Worm (Caenorhabditis elegans): ENCODE data around the gene rbr-2.

rbr-2 gene

DNA sequence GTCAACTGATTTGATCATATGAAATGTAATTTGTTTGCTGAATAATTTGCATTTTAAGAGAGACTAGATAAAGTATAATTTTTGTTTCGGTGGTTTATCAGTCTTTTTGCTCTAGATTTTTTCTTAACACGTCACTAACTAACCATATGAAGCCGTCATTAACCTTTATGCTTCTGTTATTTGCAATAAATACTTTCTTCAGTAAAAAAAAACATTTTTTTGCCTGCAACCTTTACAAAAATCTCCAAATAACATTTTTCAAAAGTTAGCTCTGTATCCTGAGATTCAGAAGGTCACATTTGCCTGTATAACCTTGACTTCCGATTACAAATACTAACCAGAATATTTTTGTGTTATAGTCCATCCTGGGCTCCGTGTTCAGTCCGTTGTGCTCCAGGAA lies 50.9 kb downstream of the rbr-2 start:
- TF ChIP-seq Y56A3A.18 (GFP tag; IDR thresholded peaks at IDR 0.05): no peak

DNA sequence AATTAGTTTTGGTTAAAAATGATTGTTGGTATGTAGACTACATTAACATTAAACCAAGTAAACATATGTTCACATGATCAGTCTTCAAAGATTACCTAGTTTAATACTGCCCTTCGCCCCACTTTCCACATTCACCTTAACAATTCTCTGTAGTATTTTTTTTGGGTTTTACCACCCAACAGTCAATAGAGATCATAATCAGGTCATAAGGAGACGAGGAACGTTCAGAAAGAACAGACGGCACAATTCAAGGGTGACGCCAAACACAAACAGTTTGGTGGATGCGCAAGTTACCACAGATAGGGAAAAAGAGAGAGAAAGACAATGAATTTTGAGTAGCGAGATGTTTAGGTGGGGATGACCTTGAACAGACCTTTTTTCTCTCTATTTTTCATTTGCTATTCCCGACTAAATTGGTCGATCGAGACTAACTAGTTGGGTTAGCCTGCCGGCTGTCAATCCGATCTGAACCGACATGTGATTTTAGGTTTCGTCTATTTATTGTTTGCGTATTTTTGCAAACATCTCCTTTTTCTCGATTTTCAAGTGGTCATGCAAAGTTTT lies 51.8 kb downstream of the rbr-2 start:
- TF ChIP-seq ztf-6 (GFP tag; IDR thresholded peaks at IDR 0.05) (0 out of 2 replicates have a peak, but pooled peaks have one; percentile 40), attf-6 (GFP tag; IDR thresholded peaks at IDR 0.05) (no peak), pha-4 (tag; optimal IDR thresholded peaks at IDR 0.05) (peak; percentile 56), cebp-1 (GFP tag; IDR thresholded peaks at IDR 0.05) (no peak), cebp-1 (tag; optimal IDR thresholded peaks at IDR 0.05) (peak; percentile 29), Y53F4B.3 (GFP tag; IDR thresholded peaks at IDR 0.05) (no peak), T26A5.8 (tag; optimal IDR thresholded peaks at IDR 0.05) (no peak), nhr-80 (tag; optimal IDR thresholded peaks at IDR 0.05) (peak; percentile 27)

DNA sequence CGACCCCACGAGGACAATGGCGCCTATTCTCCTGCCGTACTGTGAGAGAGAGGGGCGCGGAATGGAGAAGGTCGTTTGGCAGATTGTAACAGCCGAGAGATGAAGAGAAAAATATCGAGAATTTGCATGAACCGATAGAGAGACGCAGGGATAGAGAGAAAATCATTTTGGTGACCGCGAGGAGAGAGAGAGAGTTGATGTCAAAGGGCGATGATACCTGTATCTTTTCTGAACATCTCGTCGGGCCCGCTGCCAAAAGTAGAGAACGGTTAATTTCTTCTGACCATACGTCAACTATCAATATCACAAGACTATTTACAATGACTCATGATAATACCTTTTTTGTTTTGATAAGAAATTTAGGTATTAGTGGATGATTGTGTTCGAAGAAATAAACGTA lies 56.1 kb downstream of the rbr-2 start:
- no peak for TF ChIP-seq ets-4 (GFP tag; optimal IDR thresholded peaks at IDR 0.05)
- TF ChIP-seq hmg-1.2 (GFP tag; IDR thresholded peaks at IDR 0.05): peak; percentile 44; the same call in 1 of the 2 replicates
- peak; percentile 66 for TF ChIP-seq ztf-26 (tag; optimal IDR thresholded peaks at IDR 0.05)
- TF ChIP-seq nhr-80 (tag; optimal IDR thresholded peaks at IDR 0.05): peak; percentile 44
- TF ChIP-seq rpc-1 (optimal IDR thresholded peaks at IDR 0.05): no peak
- TF ChIP-seq rpc-1 (tag; optimal IDR thresholded peaks at IDR 0.05): no peak
- TF ChIP-seq dox-1 (GFP tag; IDR thresholded peaks at IDR 0.05): 0 out of 2 replicates have a peak, but pooled peaks have one; percentile 28
- peak; percentile 61 for TF ChIP-seq lin-40 (tag; optimal IDR thresholded peaks at IDR 0.05)
- no peak for TF ChIP-seq mxl-1 (tag; optimal IDR thresholded peaks at IDR 0.05)
- peak; percentile 62; the same call in 1 of the 2 replicates for TF ChIP-seq C06A6.2 (GFP tag; conservative IDR thresholded peaks at IDR 0.05)
- no peak for TF ChIP-seq cebp-1 (GFP tag; IDR thresholded peaks at IDR 0.05)
- peak; percentile 32 for TF ChIP-seq cebp-1 (tag; optimal IDR thresholded peaks at IDR 0.05)
- TF ChIP-seq snpc-4 (GFP tag; optimal IDR thresholded peaks at IDR 0.05): no peak
- TF ChIP-seq snpc-4 (tag; optimal IDR thresholded peaks at IDR 0.05): no peak
- TF ChIP-seq cebp-2 (GFP tag; IDR thresholded peaks at IDR 0.05): no peak
- TF ChIP-seq F10E7.11 (tag; optimal IDR thresholded peaks at IDR 0.05): no peak
- no peak for TF ChIP-seq F37B4.10 (GFP tag; IDR thresholded peaks at IDR 0.05)
- TF ChIP-seq madf-6 (GFP tag; IDR thresholded peaks at IDR 0.05): no peak
- no peak for TF ChIP-seq pha-4 (tag; optimal IDR thresholded peaks at IDR 0.05)
- no peak for TF ChIP-seq ama-1 (optimal IDR thresholded peaks at IDR 0.05)
- no peak for TF ChIP-seq ama-1 (GFP tag; optimal IDR thresholded peaks at IDR 0.05)
- TF ChIP-seq F52B5.7 (tag; optimal IDR thresholded peaks at IDR 0.05): no peak
- no peak for TF ChIP-seq athp-1 (tag; optimal IDR thresholded peaks at IDR 0.05)
- TF ChIP-seq tlf-1 (GFP tag; optimal IDR thresholded peaks at IDR 0.05): no peak
- TF ChIP-seq egl-44 (GFP tag; IDR thresholded peaks at IDR 0.05): no peak
- TF ChIP-seq ztf-3 (GFP tag; optimal IDR thresholded peaks at IDR 0.05): no peak
- no peak for TF ChIP-seq akir-1 (GFP tag; optimal IDR thresholded peaks at IDR 0.05)
- TF ChIP-seq egrh-3 (GFP tag; IDR thresholded peaks at IDR 0.05): no peak
- no peak for TF ChIP-seq pbrm-1 (GFP tag; IDR thresholded peaks at IDR 0.05)
- TF ChIP-seq ztf-25 (GFP tag; IDR thresholded peaks at IDR 0.05): no peak
- no peak for TF ChIP-seq ztf-22 (GFP tag; optimal IDR thresholded peaks at IDR 0.05)
- TF ChIP-seq nfya-2 (GFP tag; IDR thresholded peaks at IDR 0.05): no peak
- peak; percentile 37 for TF ChIP-seq somi-1 (GFP tag; optimal IDR thresholded peaks at IDR 0.05)
- TF ChIP-seq gei-17 (GFP tag; optimal IDR thresholded peaks at IDR 0.05): no peak
- 0 out of 2 replicates have a peak, but pooled peaks have one; percentile 7 for TF ChIP-seq ekl-4 (GFP tag; IDR thresholded peaks at IDR 0.05)
- TF ChIP-seq egl-18 (GFP tag; IDR thresholded peaks at IDR 0.05): no peak
- no peak for TF ChIP-seq ztf-28 (GFP tag; IDR thresholded peaks at IDR 0.05)
- no peak for TF ChIP-seq zim-3 (tag; optimal IDR thresholded peaks at IDR 0.05)
- TF ChIP-seq sptf-2 (GFP tag; optimal IDR thresholded peaks at IDR 0.05): no peak
- no peak for TF ChIP-seq lir-1 (GFP tag; conservative IDR thresholded peaks at IDR 0.05)
- TF ChIP-seq T26A5.8 (tag; optimal IDR thresholded peaks at IDR 0.05): no peak
